Worm (Caenorhabditis elegans) whole organism, L3 larva: ENCODE measurements around the gene msp-77.

ENCODE experiments used
- R02D3.7 ChIP-seq: fragments of 150-350 bp; optimal IDR thresholded peaks from 2 replicates; lab custom pipeline; 2014; ENCODE audit warnings: missing biosample characterization, missing genetic modification characterization
- ZK546.5 ChIP-seq: sonication (generic microtip); optimal IDR thresholded peaks from 2 replicates; lab custom pipeline; 2017; ENCODE audit warnings: missing biosample characterization, missing genetic modification characterization
- lin-15B ChIP-seq: fragments of 150-350 bp; optimal IDR thresholded peaks from 2 replicates; lab custom pipeline; 2014; ENCODE audit warnings: missing biosample characterization, missing genetic modification characterization
- nhr-12 ChIP-seq: fragments of 150-350 bp; optimal IDR thresholded peaks from 2 replicates; lab custom pipeline; 2014; ENCODE audit warnings: missing biosample characterization, missing genetic modification characterization
- pha-4 ChIP-seq: fragments of 150-350 bp; optimal IDR thresholded peaks from 2 replicates; lab custom pipeline; 2014; ENCODE audit warnings: missing biosample characterization, missing genetic modification reagents, missing genetic modification characterization
- sea-2 ChIP-seq: fragments of 150-350 bp; sonication (generic microtip); optimal IDR thresholded peaks from 4 replicates; lab custom pipeline; 2014; ENCODE audit warnings: missing biosample characterization, missing genetic modification reagents, missing genetic modification characterization
- skn-1 ChIP-seq: fragments of 150-350 bp; optimal IDR thresholded peaks from 2 replicates; lab custom pipeline; 2014; ENCODE audit warnings: missing biosample characterization, missing genetic modification characterization
- snpc-4 ChIP-seq: fragments of 150-350 bp; optimal IDR thresholded peaks from 2 replicates; lab custom pipeline; 2014; ENCODE audit warnings: missing biosample characterization, missing genetic modification characterization
- zag-1 ChIP-seq: fragments of 150-350 bp; optimal IDR thresholded peaks from 2 replicates; lab custom pipeline; 2014; ENCODE audit warnings: missing biosample characterization, missing genetic modification characterization

- TF ChIP-seq ZK546.5 (tag; lab: Kevin White, UChicago) (no peak), zag-1 (tag; lab: Kevin White, UChicago) (no peak), nhr-12 (tag; lab: Kevin White, UChicago) (no peak), pha-4 (no peak), R02D3.7 (tag; lab: Kevin White, UChicago) (no peak), snpc-4 (tag; lab: Kevin White, UChicago) (no peak), sea-2 (GFP tag; lab: Kevin White, UChicago) (no peak), lin-15B (tag; lab: Kevin White, UChicago) (no peak), skn-1 (tag; lab: Kevin White, UChicago) (no peak)
Measured at ce11 chrIV:9872210-9872609, 22.2 kb upstream of the msp-77 start.
